Fruit fly (Drosophila melanogaster): Measurements from ENCODE around the gene CG15185.

The CG15185 gene

dm6 chr3R:6527208-6527607 lies at the start of gene CG15185:
TSS of gene CG15185 (plus strand) at chr3R:6527508.
- no peak for TF ChIP-seq Myc (optimal IDR thresholded peaks at IDR 0.05)
- no peak for TF ChIP-seq Sin3A (optimal IDR thresholded peaks at IDR 0.05)
- no peak for TF ChIP-seq insv (optimal IDR thresholded peaks at IDR 0.05)
- no peak for TF ChIP-seq ttk (optimal IDR thresholded peaks at IDR 0.05)

DNA sequence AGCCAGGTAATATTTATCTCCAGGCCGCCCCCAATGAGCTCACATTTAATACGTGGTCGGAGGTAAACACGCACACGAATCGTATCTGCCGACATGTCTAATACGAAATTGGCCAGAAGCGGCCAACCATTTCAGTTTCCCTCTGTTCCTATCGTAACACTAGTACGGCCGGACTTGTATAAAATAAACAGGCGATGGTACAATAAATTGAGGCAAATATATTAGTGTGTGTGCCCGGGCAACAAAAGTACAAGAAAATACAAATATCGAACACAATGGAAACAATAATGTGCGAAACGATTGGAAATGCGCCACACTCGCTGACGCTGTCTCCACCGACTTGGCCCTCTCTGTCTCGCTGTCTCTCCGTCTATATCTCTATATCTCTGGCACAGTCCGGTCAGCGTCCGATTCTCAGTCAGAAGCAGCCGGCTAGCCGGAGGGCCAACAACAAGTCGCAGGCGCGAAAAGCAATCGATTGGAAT lies 49.4 kb upstream of the CG15185 start, which contains the start of gene CG15186:
Gene CG15186, plus strand, starts transcription at position 435 of the 485 bp plus-strand sequence.
- TF ChIP-seq Sin3A (optimal IDR thresholded peaks at IDR 0.05) (no peak), ttk (optimal IDR thresholded peaks at IDR 0.05) (no peak), insv (optimal IDR thresholded peaks at IDR 0.05) (no peak), psq (optimal IDR thresholded peaks at IDR 0.05) (no peak)

dm6 chr3R:6481740-6482443 lies 45.4 kb upstream of the CG15185 start:
- TF ChIP-seq insv (optimal IDR thresholded peaks at IDR 0.05) (no peak), psq (optimal IDR thresholded peaks at IDR 0.05) (no peak), Myc (optimal IDR thresholded peaks at IDR 0.05) (no peak), ttk (optimal IDR thresholded peaks at IDR 0.05) (no peak), h (optimal IDR thresholded peaks at IDR 0.05) (no peak), Sin3A (optimal IDR thresholded peaks at IDR 0.05) (no peak)

- TF ChIP-seq psq (optimal IDR thresholded peaks at IDR 0.05) (no peak), insv (optimal IDR thresholded peaks at IDR 0.05) (no peak), Sin3A (optimal IDR thresholded peaks at IDR 0.05) (no peak), Myc (optimal IDR thresholded peaks at IDR 0.05) (no peak), ttk (optimal IDR thresholded peaks at IDR 0.05) (no peak), h (optimal IDR thresholded peaks at IDR 0.05) (no peak)
These were observed 31.4 kb upstream of the CG15185 start for dm6 chr3R:6495938-6496337.

DNA sequence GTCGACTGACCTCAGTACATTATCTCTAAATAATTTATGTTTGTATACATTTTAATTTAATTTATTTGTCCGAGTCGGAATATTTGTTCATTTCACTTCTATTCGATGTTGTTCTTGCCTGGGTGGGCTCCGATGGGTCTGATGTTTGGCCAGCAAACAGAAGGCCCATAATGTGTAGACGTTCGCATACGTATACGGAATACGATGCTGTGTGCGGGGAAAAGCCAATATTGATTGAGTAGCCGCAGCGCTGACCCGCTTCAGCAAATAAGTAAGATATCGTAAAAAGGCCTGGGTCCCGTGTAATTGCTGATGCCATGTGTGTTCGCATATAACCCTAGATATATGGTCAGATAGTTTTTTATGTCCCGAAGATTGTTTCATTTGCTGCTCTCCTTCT lies 22.9 kb upstream of the CG15185 start:
- TF ChIP-seq psq (optimal IDR thresholded peaks at IDR 0.05) (no peak), h (optimal IDR thresholded peaks at IDR 0.05) (no peak), ttk (optimal IDR thresholded peaks at IDR 0.05) (no peak), Myc (optimal IDR thresholded peaks at IDR 0.05) (no peak), Sin3A (optimal IDR thresholded peaks at IDR 0.05) (no peak), insv (optimal IDR thresholded peaks at IDR 0.05) (no peak)

dm6 chr3R:6534059-6534458 lies 6.8 kb downstream of the CG15185 start:
- TF ChIP-seq h (optimal IDR thresholded peaks at IDR 0.05), result no peak
- no peak for TF ChIP-seq Sin3A (optimal IDR thresholded peaks at IDR 0.05)
- no peak for TF ChIP-seq Myc (optimal IDR thresholded peaks at IDR 0.05)

DNA sequence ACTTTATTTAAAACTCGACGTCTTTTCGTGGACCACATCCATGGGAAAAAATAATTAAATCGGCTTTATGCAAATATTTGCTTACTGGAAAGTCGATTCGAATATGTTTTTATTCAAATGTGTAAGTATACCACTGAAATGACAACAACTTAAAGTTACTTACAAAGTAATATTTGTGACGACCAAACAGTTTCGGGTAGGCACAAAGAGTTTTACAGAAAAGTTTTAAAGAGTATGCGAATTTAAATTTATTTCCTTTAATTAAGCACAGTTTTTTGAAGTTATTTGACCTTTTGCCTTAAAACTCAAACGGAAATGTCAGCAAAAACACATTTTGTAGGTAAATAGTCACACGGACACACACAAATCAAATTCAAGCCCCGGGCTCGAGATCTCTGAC lies 21.4 kb downstream of the CG15185 start, which contains the start of gene Pif2:
Gene Pif2, plus strand, starts transcription at position 301 of the 400 bp plus-strand sequence.
- TF ChIP-seq ttk (optimal IDR thresholded peaks at IDR 0.05) (no peak), Myc (optimal IDR thresholded peaks at IDR 0.05) (no peak), h (optimal IDR thresholded peaks at IDR 0.05) (no peak), Sin3A (optimal IDR thresholded peaks at IDR 0.05) (no peak)

DNA sequence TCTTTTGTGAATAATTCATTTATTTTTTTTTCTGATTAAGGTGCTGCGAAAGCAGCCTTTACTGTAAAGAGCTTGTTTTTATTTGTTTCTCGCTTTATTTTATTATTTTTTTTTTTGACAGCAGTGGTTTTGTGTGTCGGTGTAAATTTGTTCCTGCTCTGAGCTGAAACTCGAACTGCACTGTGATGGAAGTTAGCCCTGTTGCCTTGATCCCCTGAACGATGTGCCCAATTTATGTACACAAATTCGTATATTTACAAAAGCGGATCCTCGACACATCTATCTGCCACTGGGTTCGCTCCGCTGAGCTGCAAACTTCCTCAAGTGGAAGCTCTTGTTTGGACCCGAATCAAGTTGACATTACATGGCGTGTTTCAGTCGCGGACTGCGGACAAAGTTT lies 32.9 kb downstream of the CG15185 start, which contains the start of gene CG1137:
Gene CG1137, minus strand, starts transcription at position 101 of the 400 bp plus-strand sequence.
- no peak for TF ChIP-seq Myc (optimal IDR thresholded peaks at IDR 0.05)
- no peak for TF ChIP-seq Sin3A (optimal IDR thresholded peaks at IDR 0.05)
- TF ChIP-seq psq (optimal IDR thresholded peaks at IDR 0.05), result no peak
- TF ChIP-seq ttk (optimal IDR thresholded peaks at IDR 0.05), result no peak
- TF ChIP-seq insv (optimal IDR thresholded peaks at IDR 0.05), result no peak
- no peak for TF ChIP-seq h (optimal IDR thresholded peaks at IDR 0.05)

DNA sequence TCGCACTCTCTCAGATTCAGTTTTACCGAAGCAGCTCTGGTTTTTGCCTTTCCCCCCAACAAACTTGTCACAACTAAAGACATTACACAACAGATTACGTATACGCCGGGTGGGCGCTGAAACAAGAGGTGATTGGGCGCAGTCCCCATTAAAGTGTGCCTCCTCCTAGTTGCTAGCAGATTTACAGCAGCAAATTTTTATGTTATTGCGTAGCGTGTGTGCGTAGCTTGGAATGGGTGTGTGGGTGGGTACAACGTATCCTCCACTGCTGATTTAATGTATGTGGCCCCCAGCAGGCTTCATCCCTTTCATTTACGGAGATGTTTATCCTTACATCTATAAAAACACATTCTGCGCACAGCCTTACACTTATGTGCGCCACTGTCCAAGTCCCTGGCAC lies 41.5 kb downstream of the CG15185 start:
- no peak for TF ChIP-seq h (optimal IDR thresholded peaks at IDR 0.05)

Measured in Kc167 (cell line).